Worm (Caenorhabditis elegans) whole organism, late embryonic: Measurements from ENCODE around the gene srg-54.

Experiments
- C38D4.7 ChIP-seq: fragments of 200-800 bp; sonication (Bioruptor generic); optimal IDR thresholded peaks from 2 replicates; lab custom pipeline; 2018; ENCODE audit warnings: mild to moderate bottlenecking, missing genetic modification characterization, moderate library complexity, missing compliant biosample characterization
- K02D7.2 ChIP-seq: sonication (generic microtip); optimal IDR thresholded peaks from 2 replicates; lab custom pipeline; 2017; ENCODE audit warnings: mild to moderate bottlenecking, missing genetic modification characterization, missing compliant biosample characterization
- K09A11.1 ChIP-seq: sonication (generic microtip); optimal IDR thresholded peaks from 2 replicates; lab custom pipeline; 2017; ENCODE audit warnings: antibody characterized with exemption, mild to moderate bottlenecking, missing genetic modification characterization, missing compliant biosample characterization; ENCODE audit not compliant: insufficient read depth
- Y22D7AL.16 ChIP-seq: sonication (generic microtip); optimal IDR thresholded peaks from 2 replicates; lab custom pipeline; 2016; ENCODE audit warnings: missing genetic modification characterization, missing compliant biosample characterization
- ama-1 ChIP-seq: fragments of 150-350 bp; optimal IDR thresholded peaks from 2 replicates; lab custom pipeline; 2014
- ceh-18 ChIP-seq: sonication (generic microtip); optimal IDR thresholded peaks from 2 replicates; lab custom pipeline; 2016; ENCODE audit warnings: missing genetic modification characterization, missing compliant biosample characterization
- ceh-19 ChIP-seq: fragments of 200-800 bp; sonication (Bioruptor generic); optimal IDR thresholded peaks from 2 replicates; lab custom pipeline; 2018; ENCODE audit warnings: mild to moderate bottlenecking, missing genetic modification characterization, missing compliant biosample characterization
- ceh-2 ChIP-seq: sonication (generic microtip); optimal IDR thresholded peaks from 2 replicates; lab custom pipeline; 2016; ENCODE audit warnings: missing genotype, missing genetic modification characterization, missing compliant biosample characterization
- ceh-22 ChIP-seq: sonication (generic microtip); optimal IDR thresholded peaks from 2 replicates; lab custom pipeline; 2017; ENCODE audit warnings: missing biosample characterization, missing genetic modification characterization
- ceh-24 ChIP-seq: sonication (generic microtip); optimal IDR thresholded peaks from 2 replicates; lab custom pipeline; 2016; ENCODE audit warnings: mild to moderate bottlenecking, missing genetic modification characterization, missing compliant biosample characterization
- ceh-31 ChIP-seq: sonication (generic microtip); optimal IDR thresholded peaks from 2 replicates; lab custom pipeline; 2016; ENCODE audit warnings: missing genetic modification characterization, missing compliant biosample characterization
- ceh-9 ChIP-seq: sonication (generic microtip); optimal IDR thresholded peaks from 2 replicates; lab custom pipeline; 2016; ENCODE audit warnings: mild to moderate bottlenecking, missing genetic modification characterization, inconsistent platforms, missing compliant biosample characterization
- dmd-4 ChIP-seq: sonication (generic microtip); optimal IDR thresholded peaks from 2 replicates; lab custom pipeline; 2016; ENCODE audit warnings: borderline replicate concordance, missing genetic modification characterization, missing compliant biosample characterization
- dve-1 ChIP-seq: sonication (generic microtip); optimal IDR thresholded peaks from 2 replicates; lab custom pipeline; 2017; ENCODE audit warnings: antibody characterized with exemption, mild to moderate bottlenecking, missing genetic modification characterization, missing compliant biosample characterization
- elt-4 ChIP-seq: sonication (generic microtip); optimal IDR thresholded peaks from 2 replicates; lab custom pipeline; 2016; ENCODE audit warnings: missing genetic modification characterization, missing compliant biosample characterization
- eyg-1 ChIP-seq: sonication (generic microtip); optimal IDR thresholded peaks from 2 replicates; lab custom pipeline; 2016; ENCODE audit warnings: missing genotype, missing genetic modification characterization, missing compliant biosample characterization
- fax-1 ChIP-seq: sonication (generic microtip); optimal IDR thresholded peaks from 2 replicates; lab custom pipeline; 2016; ENCODE audit warnings: missing genotype, missing genetic modification characterization, missing compliant biosample characterization
- gmeb-2 ChIP-seq: sonication (generic microtip); optimal IDR thresholded peaks from 2 replicates; lab custom pipeline; 2016; ENCODE audit warnings: missing genetic modification characterization, inconsistent platforms, missing compliant biosample characterization
- hlh-15 ChIP-seq: sonication (generic microtip); optimal IDR thresholded peaks from 2 replicates; lab custom pipeline; 2016; ENCODE audit warnings: missing genetic modification characterization, missing compliant biosample characterization
- hlh-30 ChIP-seq: sonication (generic microtip); optimal IDR thresholded peaks from 2 replicates; lab custom pipeline; 2017; ENCODE audit warnings: antibody characterized with exemption, missing genetic modification characterization, missing compliant biosample characterization; ENCODE audit not compliant: insufficient read depth
- hlh-6 ChIP-seq: sonication (generic microtip); optimal IDR thresholded peaks from 2 replicates; lab custom pipeline; 2016; ENCODE audit warnings: missing genotype, missing genetic modification characterization, missing compliant biosample characterization
- hlh-8 ChIP-seq: sonication (generic microtip); optimal IDR thresholded peaks from 2 replicates; lab custom pipeline; 2016; ENCODE audit warnings: missing genotype, missing genetic modification characterization, missing compliant biosample characterization
- lim-6 ChIP-seq: sonication (generic microtip); optimal IDR thresholded peaks from 2 replicates; lab custom pipeline; 2016; ENCODE audit warnings: missing genetic modification characterization, missing compliant biosample characterization
- lin-11 ChIP-seq: fragments of 200-800 bp; sonication (Bioruptor generic); optimal IDR thresholded peaks from 2 replicates; lab custom pipeline; 2018; ENCODE audit warnings: mild to moderate bottlenecking, missing genetic modification characterization, missing compliant biosample characterization
- madf-2 ChIP-seq: sonication (generic microtip); optimal IDR thresholded peaks from 2 replicates; lab custom pipeline; 2017; ENCODE audit warnings: missing genetic modification characterization, missing compliant biosample characterization
- mec-3 ChIP-seq: sonication (generic microtip); optimal IDR thresholded peaks from 2 replicates; lab custom pipeline; 2016; ENCODE audit warnings: borderline replicate concordance, missing genetic modification characterization, missing compliant biosample characterization
- nfya-1 ChIP-seq: sonication (generic microtip); optimal IDR thresholded peaks from 2 replicates; lab custom pipeline; 2017; ENCODE audit warnings: missing genetic modification characterization, mild to moderate bottlenecking, missing compliant biosample characterization, antibody characterized with exemption, moderate library complexity
- nhr-11 ChIP-seq: fragments of 150-350 bp; optimal IDR thresholded peaks from 2 replicates; lab custom pipeline; 2014; ENCODE audit warnings: missing biosample characterization, missing genetic modification characterization
- odd-2 ChIP-seq: sonication (generic microtip); optimal IDR thresholded peaks from 2 replicates; lab custom pipeline; 2017; ENCODE audit warnings: antibody characterized with exemption, mild to moderate bottlenecking, missing genetic modification characterization, missing compliant biosample characterization
- pqm-1 ChIP-seq: sonication (generic microtip); optimal IDR thresholded peaks from 2 replicates; lab custom pipeline; 2016; ENCODE audit warnings: missing genetic modification characterization, missing compliant biosample characterization
- pros-1 ChIP-seq: fragments of 150-350 bp; optimal IDR thresholded peaks from 2 replicates; lab custom pipeline; 2014; ENCODE audit warnings: missing biosample characterization, missing genetic modification reagents, missing genetic modification characterization
- ref-2 ChIP-seq: sonication (generic microtip); optimal IDR thresholded peaks from 2 replicates; lab custom pipeline; 2016; ENCODE audit warnings: missing genetic modification characterization, missing compliant biosample characterization
- sox-2 ChIP-seq: fragments of 200-800 bp; sonication (Bioruptor generic); IDR thresholded peaks from 2 replicates; pipeline ENCODE4 v1.3.6; 2022; ENCODE audit warnings: missing genetic modification reagents, missing genetic modification characterization, missing compliant biosample characterization
- sox-4 ChIP-seq: sonication (generic microtip); optimal IDR thresholded peaks from 2 replicates; lab custom pipeline; 2017; ENCODE audit warnings: mild to moderate bottlenecking, missing genetic modification characterization, inconsistent platforms, missing compliant biosample characterization
- syd-9 ChIP-seq: sonication (generic microtip); optimal IDR thresholded peaks from 2 replicates; lab custom pipeline; 2016; ENCODE audit warnings: mild to moderate bottlenecking, missing genetic modification characterization, moderate library complexity, missing compliant biosample characterization
- tbx-2 ChIP-seq: sonication (generic microtip); optimal IDR thresholded peaks from 2 replicates; lab custom pipeline; 2016; ENCODE audit warnings: missing genetic modification characterization, missing compliant biosample characterization
- unc-3 ChIP-seq, 2 experiments: fragments of 200-800 bp in 1 of 2; sonication (Bioruptor generic) in 1 of 2; sonication (generic microtip) in 1 of 2; conservative IDR thresholded peaks in 1 of 2; optimal IDR thresholded peaks in 1 of 2; 2 replicates each; pipeline versions ENCODE4 v1.3.6 to Lab custom; 2016 to 2022; ENCODE audit warnings: missing compliant biosample characterization in 2 of 2, missing genetic modification characterization in 2 of 2, missing genetic modification reagents in 1 of 2
- unc-42 ChIP-seq: sonication (generic microtip); optimal IDR thresholded peaks from 2 replicates; lab custom pipeline; 2016; ENCODE audit warnings: missing genotype, missing genetic modification characterization, missing compliant biosample characterization
- ztf-16 ChIP-seq: sonication (generic microtip); optimal IDR thresholded peaks from 2 replicates; lab custom pipeline; 2017; ENCODE audit warnings: missing genetic modification characterization, missing compliant biosample characterization

srg-54 gene

ce11 chrV:14930168-14930567 lies 6.2 kb upstream of the srg-54 start:
- TF ChIP-seq pqm-1 (tag; lab: Kevin White, UChicago) (no peak), ceh-19 (GFP tag; lab: Kevin White, UChicago) (no peak), C38D4.7 (GFP tag; lab: Kevin White, UChicago) (no peak), nhr-11 (tag; lab: Kevin White, UChicago) (no peak), ama-1 (lab: Kevin White, UChicago) (no peak), unc-42 (tag; lab: Kevin White, UChicago) (peak; percentile 39), ztf-16 (tag; lab: Kevin White, UChicago) (no peak), fax-1 (no peak), dve-1 (no peak), lim-6 (tag; lab: Kevin White, UChicago) (no peak), ceh-22 (tag; lab: Kevin White, UChicago) (no peak), eyg-1 (no peak), ceh-18 (tag; lab: Kevin White, UChicago) (peak; percentile 7), nfya-1 (tag; lab: Kevin White, UChicago) (peak; percentile 11), ceh-31 (tag; lab: Kevin White, UChicago) (peak; percentile 25), hlh-6 (tag; lab: Kevin White, UChicago) (no peak), K02D7.2 (tag; lab: Kevin White, UChicago) (no peak), ceh-9 (tag; lab: Kevin White, UChicago) (no peak), dmd-4 (no peak), hlh-30 (tag; lab: Kevin White, UChicago) (no peak), K09A11.1 (tag; lab: Kevin White, UChicago) (no peak), tbx-2 (tag; lab: Kevin White, UChicago) (no peak), pros-1 (tag; lab: Kevin White, UChicago) (no peak), madf-2 (tag; lab: Kevin White, UChicago) (no peak)

- TF ChIP-seq ztf-16 (tag; lab: Kevin White, UChicago) = no peak
- TF ChIP-seq pqm-1 (tag; lab: Kevin White, UChicago) = no peak
- no peak for TF ChIP-seq sox-4
- TF ChIP-seq ceh-18 (tag; lab: Kevin White, UChicago) = no peak
- TF ChIP-seq lin-11 (tag; lab: Kevin White, UChicago) = no peak
- no peak for TF ChIP-seq hlh-8 (tag; lab: Kevin White, UChicago)
- no peak for TF ChIP-seq dmd-4
- TF ChIP-seq odd-2 (tag; lab: Kevin White, UChicago) = no peak
- TF ChIP-seq ceh-24 (tag; lab: Kevin White, UChicago) = no peak
- no peak for TF ChIP-seq eyg-1
- no peak for TF ChIP-seq fax-1
- no peak for TF ChIP-seq ceh-2 (tag; lab: Kevin White, UChicago)
- TF ChIP-seq elt-4 (tag; lab: Kevin White, UChicago) = no peak
- no peak for TF ChIP-seq syd-9 (tag; lab: Kevin White, UChicago)
- no peak for TF ChIP-seq nfya-1 (tag; lab: Kevin White, UChicago)
- TF ChIP-seq, all 69 proteins: peak for 0
These were observed 4.2 kb upstream of the srg-54 start, which contains the start of gene srg-55 for ce11 chrV:14928248-14928647. Gene srg-55, minus strand, starts transcription at chrV:14928348.

ce11 chrV:14921509-14921908 lies 2.5 kb downstream of the srg-54 start, which contains the start of gene zmp-4:
Gene zmp-4, minus strand, starts transcription at chrV:14921609.
- TF ChIP-seq mec-3 (tag; lab: Kevin White, UChicago) = no peak
- no peak for TF ChIP-seq K02D7.2 (tag; lab: Kevin White, UChicago)
- no peak for TF ChIP-seq sox-2
- no peak for TF ChIP-seq ceh-2 (tag; lab: Kevin White, UChicago)
- TF ChIP-seq pros-1 (tag; lab: Kevin White, UChicago) = no peak
- TF ChIP-seq gmeb-2 (tag; lab: Kevin White, UChicago) = no peak
- TF ChIP-seq, all 69 proteins: peak for 0

ce11 chrV:14915599-14915998 lies 8.4 kb downstream of the srg-54 start, which contains the start of gene H12D21.11:
Gene H12D21.11, plus strand, starts transcription at chrV:14915899.
- TF ChIP-seq ceh-9 (tag; lab: Kevin White, UChicago) (no peak), madf-2 (tag; lab: Kevin White, UChicago) (no peak), pros-1 (tag; lab: Kevin White, UChicago) (no peak), fax-1 (no peak), unc-3 (GFP tag; conservative IDR thresholded peaks at IDR 0.05; lab: Robert Waterston, UW) (no peak), unc-3 (tag; optimal IDR thresholded peaks at IDR 0.05; lab: Kevin White, UChicago) (no peak), Y22D7AL.16 (no peak), ceh-31 (tag; lab: Kevin White, UChicago) (no peak), hlh-15 (tag; lab: Kevin White, UChicago) (no peak), mec-3 (tag; lab: Kevin White, UChicago) (no peak), ref-2 (tag; lab: Kevin White, UChicago) (no peak), K02D7.2 (tag; lab: Kevin White, UChicago) (no peak), K09A11.1 (tag; lab: Kevin White, UChicago) (no peak), nhr-11 (tag; lab: Kevin White, UChicago) (no peak), hlh-6 (tag; lab: Kevin White, UChicago) (no peak)
